Worm (Caenorhabditis elegans) whole organism, L4 larva: Measurements from ENCODE around the gene timm-17B.2.
A peak's percentile ranks its signal among the peaks of the same experiment; 100 is the strongest.

ENCODE experiments used
- F37D6.2 ChIP-seq: sonication (generic microtip); optimal IDR thresholded peaks from 2 replicates; lab custom pipeline; 2016; ENCODE audit warnings: mild to moderate bottlenecking, missing genetic modification characterization, missing compliant biosample characterization
- F49E8.2 ChIP-seq: sonication (generic microtip); optimal IDR thresholded peaks from 2 replicates; lab custom pipeline; 2016; ENCODE audit warnings: missing compliant biosample characterization, mild to moderate bottlenecking, missing genetic modification characterization, borderline replicate concordance
- T26A8.4 ChIP-seq: fragments of 200-800 bp; sonication (Bioruptor generic); IDR thresholded peaks from 2 replicates; pipeline ENCODE4 v1.3.6; 2022; ENCODE audit warnings: missing genetic modification characterization, missing compliant biosample characterization
- Y105C5A.15 ChIP-seq: fragments of 200-800 bp; sonication (Bioruptor generic); IDR thresholded peaks from 2 replicates; pipeline ENCODE4 v1.3.6; 2022; ENCODE audit warnings: missing genetic modification characterization, missing compliant biosample characterization
- Y5F2A.4 ChIP-seq: fragments of 200-800 bp; sonication (Bioruptor generic); optimal IDR thresholded peaks from 2 replicates; lab custom pipeline; 2018; ENCODE audit warnings: mild to moderate bottlenecking, missing genetic modification characterization, missing compliant biosample characterization
- ZK337.2 ChIP-seq: fragments of 200-800 bp; sonication (Bioruptor generic); IDR thresholded peaks from 2 replicates; pipeline ENCODE4 v1.3.6; 2022; ENCODE audit warnings: missing genetic modification reagents, missing genetic modification characterization, missing compliant biosample characterization
- aha-1 ChIP-seq: fragments of 150-350 bp; peaks from one replicate; lab custom pipeline; 2014; ENCODE audit warnings: missing biosample characterization, missing genetic modification characterization
- aly-2 ChIP-seq: sonication (generic microtip); optimal IDR thresholded peaks from 2 replicates; lab custom pipeline; 2018; ENCODE audit warnings: missing biosample characterization, missing genetic modification characterization
- ama-1 ChIP-seq: fragments of 150-350 bp; optimal IDR thresholded peaks from 2 replicates; lab custom pipeline; 2014; ENCODE audit warnings: inconsistent platforms, mixed read lengths
- arid-1 ChIP-seq: fragments of 200-800 bp; sonication (Bioruptor generic); conservative IDR thresholded peaks from 2 replicates; pipeline ENCODE4 v1.3.6; 2022; ENCODE audit warnings: missing genetic modification reagents, missing genetic modification characterization, missing compliant biosample characterization
- attf-4 ChIP-seq: sonication (generic microtip); optimal IDR thresholded peaks from 3 replicates; lab custom pipeline; 2017; ENCODE audit warnings: missing biosample characterization, missing genetic modification characterization
- ceh-20 ChIP-seq: fragments of 200-800 bp; sonication (Bioruptor generic); IDR thresholded peaks from 2 replicates; pipeline ENCODE4 v1.3.6; 2022; ENCODE audit warnings: missing genetic modification reagents, missing genetic modification characterization, missing compliant biosample characterization
- ceh-32 ChIP-seq: sonication (generic microtip); optimal IDR thresholded peaks from 2 replicates; lab custom pipeline; 2016; ENCODE audit warnings: mild to moderate bottlenecking, missing genetic modification characterization, missing compliant biosample characterization; ENCODE audit not compliant: poor library complexity
- ceh-62 ChIP-seq: sonication (generic microtip); optimal IDR thresholded peaks from 2 replicates; lab custom pipeline; 2017; ENCODE audit warnings: missing biosample characterization, missing genetic modification characterization
- ceh-82 ChIP-seq: sonication (generic microtip); optimal IDR thresholded peaks from 2 replicates; lab custom pipeline; 2017; ENCODE audit warnings: missing biosample characterization, missing genetic modification characterization
- ces-1 ChIP-seq: fragments of 150-350 bp; sonication (generic microtip); optimal IDR thresholded peaks from 4 replicates; lab custom pipeline; 2014; ENCODE audit warnings: missing biosample characterization, missing genetic modification reagents, missing genetic modification characterization
- cey-2 ChIP-seq: sonication (generic microtip); optimal IDR thresholded peaks from 3 replicates; lab custom pipeline; 2017; ENCODE audit warnings: missing genetic modification characterization, mild to moderate bottlenecking, missing compliant biosample characterization, antibody characterized with exemption, borderline replicate concordance; ENCODE audit not compliant: insufficient read depth
- daf-12 ChIP-seq: fragments of 150-350 bp; optimal IDR thresholded peaks from 2 replicates; lab custom pipeline; 2014; ENCODE audit warnings: missing biosample characterization, missing genetic modification reagents, missing genetic modification characterization
- daf-19 ChIP-seq: fragments of 200-800 bp; sonication (Bioruptor generic); conservative IDR thresholded peaks from 2 replicates; pipeline ENCODE4 v1.3.6; 2022; ENCODE audit warnings: missing genetic modification characterization, missing compliant biosample characterization
- dmd-6 ChIP-seq: fragments of 200-800 bp; sonication (Bioruptor generic); IDR thresholded peaks from 2 replicates; pipeline ENCODE4 v1.3.6; 2022; ENCODE audit warnings: missing genetic modification reagents, missing genetic modification characterization, missing compliant biosample characterization
- dmd-9 ChIP-seq: fragments of 200-800 bp; sonication (Bioruptor generic); IDR thresholded peaks from 2 replicates; pipeline ENCODE4 v1.3.6; 2022; ENCODE audit warnings: missing genetic modification reagents, missing genetic modification characterization, missing compliant biosample characterization
- dpl-1 ChIP-seq: fragments of 150-350 bp; optimal IDR thresholded peaks from 2 replicates; lab custom pipeline; 2014; ENCODE audit warnings: missing biosample characterization, missing genetic modification reagents, missing genetic modification characterization
- dve-1 ChIP-seq: sonication (generic microtip); optimal IDR thresholded peaks from 2 replicates; lab custom pipeline; 2017; ENCODE audit warnings: antibody characterized with exemption, mild to moderate bottlenecking, missing genetic modification characterization, missing compliant biosample characterization; ENCODE audit not compliant: insufficient read depth
- egl-27 ChIP-seq: sonication (generic microtip); optimal IDR thresholded peaks from 3 replicates; lab custom pipeline; 2017; ENCODE audit warnings: missing biosample characterization, missing genetic modification reagents, missing genetic modification characterization
- gei-8 ChIP-seq: fragments of 200-800 bp; sonication (Bioruptor generic); optimal IDR thresholded peaks from 2 replicates; lab custom pipeline; 2018; ENCODE audit warnings: mild to moderate bottlenecking, missing genetic modification characterization, missing compliant biosample characterization
- hif-1 ChIP-seq, 2 experiments: sonication (generic microtip); optimal IDR thresholded peaks; 2 replicates each; lab custom pipeline; 2016 to 2017; ENCODE audit warnings: missing compliant biosample characterization in 2 of 2, missing genetic modification characterization in 2 of 2, missing genetic modification reagents in 2 of 2, missing genotype in 2 of 2, mild to moderate bottlenecking in 1 of 2
- hlh-30 ChIP-seq: sonication (generic microtip); optimal IDR thresholded peaks from 2 replicates; lab custom pipeline; 2017; ENCODE audit warnings: antibody characterized with exemption, mild to moderate bottlenecking, missing genetic modification characterization, missing compliant biosample characterization; ENCODE audit not compliant: insufficient read depth
- hmg-1.1 ChIP-seq: fragments of 200-800 bp; sonication (Bioruptor generic); IDR thresholded peaks from 2 replicates; pipeline ENCODE4 v1.3.6; 2022; ENCODE audit warnings: missing genetic modification reagents, missing genetic modification characterization, missing compliant biosample characterization
- jun-1 ChIP-seq: fragments of 150-350 bp; optimal IDR thresholded peaks from 2 replicates; lab custom pipeline; 2014; ENCODE audit warnings: missing biosample characterization, missing genetic modification reagents, missing genetic modification characterization
- lin-38 ChIP-seq: fragments of 200-800 bp; sonication (Bioruptor generic); IDR thresholded peaks from 2 replicates; pipeline ENCODE4 v1.3.6; 2022; ENCODE audit warnings: missing genetic modification reagents, missing genetic modification characterization, missing compliant biosample characterization
- lsy-2 ChIP-seq, 2 experiments: fragments of 150-350 bp in 1 of 2; sonication (generic microtip) in 1 of 2; optimal IDR thresholded peaks; 2 replicates each; lab custom pipeline; 2014 to 2017; ENCODE audit warnings: missing biosample characterization in 2 of 2, missing genetic modification characterization in 2 of 2
- madf-9 ChIP-seq: fragments of 200-800 bp; sonication (Bioruptor generic); conservative IDR thresholded peaks from 2 replicates; pipeline ENCODE4 v1.3.6; 2022; ENCODE audit warnings: missing genetic modification reagents, missing genetic modification characterization, missing compliant biosample characterization
- mdl-1 ChIP-seq, 2 experiments: fragments of 150-350 bp in 1 of 2; sonication (generic microtip) in 1 of 2; optimal IDR thresholded peaks; 2 replicates each; lab custom pipeline; 2014 to 2017; ENCODE audit warnings: missing biosample characterization in 2 of 2, missing genetic modification characterization in 2 of 2
- mep-1 ChIP-seq: fragments of 150-350 bp; sonication (generic microtip); optimal IDR thresholded peaks from 3 replicates; lab custom pipeline; 2014; ENCODE audit warnings: missing biosample characterization, missing genetic modification characterization
- mxl-2 ChIP-seq: fragments of 200-800 bp; sonication (Bioruptor generic); conservative IDR thresholded peaks from 2 replicates; pipeline ENCODE4 v1.3.6; 2022; ENCODE audit warnings: missing genetic modification reagents, missing genetic modification characterization, missing compliant biosample characterization
- nhr-10 ChIP-seq: fragments of 150-350 bp; optimal IDR thresholded peaks from 2 replicates; lab custom pipeline; 2014; ENCODE audit warnings: missing biosample characterization, missing genetic modification characterization
- nhr-11 ChIP-seq: fragments of 150-350 bp; optimal IDR thresholded peaks from 2 replicates; lab custom pipeline; 2014; ENCODE audit warnings: missing biosample characterization, missing genetic modification characterization
- nhr-111 ChIP-seq: fragments of 200-800 bp; sonication (Bioruptor generic); optimal IDR thresholded peaks from 2 replicates; lab custom pipeline; 2018; ENCODE audit warnings: mild to moderate bottlenecking, missing genetic modification characterization, missing compliant biosample characterization
- nhr-42 ChIP-seq: fragments of 200-800 bp; sonication (Bioruptor generic); IDR thresholded peaks from 2 replicates; pipeline ENCODE4 v1.3.6; 2022; ENCODE audit warnings: missing genetic modification characterization, missing compliant biosample characterization
- nhr-48 ChIP-seq: sonication (generic microtip); optimal IDR thresholded peaks from 2 replicates; lab custom pipeline; 2016; ENCODE audit warnings: mild to moderate bottlenecking, missing genetic modification characterization, missing compliant biosample characterization
- nhr-6 ChIP-seq: fragments of 150-350 bp; optimal IDR thresholded peaks from 2 replicates; lab custom pipeline; 2014; ENCODE audit warnings: missing biosample characterization, missing genetic modification characterization
- nhr-76 ChIP-seq: fragments of 150-350 bp; optimal IDR thresholded peaks from 2 replicates; lab custom pipeline; 2014; ENCODE audit warnings: missing biosample characterization, missing genetic modification characterization
- saeg-2 ChIP-seq: fragments of 200-800 bp; sonication (Bioruptor generic); IDR thresholded peaks from 2 replicates; pipeline ENCODE4 v1.3.6; 2022; ENCODE audit warnings: missing genetic modification reagents, missing genetic modification characterization, missing compliant biosample characterization
- skn-1 ChIP-seq: fragments of 150-350 bp; optimal IDR thresholded peaks from 2 replicates; lab custom pipeline; 2014; ENCODE audit warnings: missing biosample characterization, missing genetic modification characterization
- snpc-1.2 ChIP-seq: fragments of 200-800 bp; sonication (Bioruptor generic); IDR thresholded peaks from 2 replicates; pipeline ENCODE4 v1.3.6; 2022; ENCODE audit warnings: missing genetic modification reagents, missing genetic modification characterization, missing compliant biosample characterization
- snpc-4 ChIP-seq: fragments of 150-350 bp; optimal IDR thresholded peaks from 2 replicates; lab custom pipeline; 2014; ENCODE audit warnings: missing biosample characterization, missing genetic modification characterization
- unc-130 ChIP-seq: sonication (generic microtip); optimal IDR thresholded peaks from 2 replicates; lab custom pipeline; 2016; ENCODE audit warnings: missing genetic modification reagents, missing genetic modification characterization, missing compliant biosample characterization
- zfp-3 ChIP-seq: fragments of 200-800 bp; sonication (Bioruptor generic); conservative IDR thresholded peaks from 2 replicates; pipeline ENCODE4 v1.3.6; 2022; ENCODE audit warnings: missing genetic modification reagents, missing genetic modification characterization, missing compliant biosample characterization
- zip-11 ChIP-seq: fragments of 200-800 bp; sonication (Bioruptor generic); IDR thresholded peaks from 2 replicates; pipeline ENCODE4 v1.3.6; 2022; ENCODE audit warnings: missing genetic modification characterization, missing compliant biosample characterization
- ztf-11 ChIP-seq: fragments of 150-350 bp; optimal IDR thresholded peaks from 2 replicates; lab custom pipeline; 2014; ENCODE audit warnings: missing biosample characterization, missing genetic modification characterization

Gene timm-17B.2

ce11 chrIV:8375381-8375780, 21.1 kb upstream of the timm-17B.2 start (continued):
- TF ChIP-seq snpc-1.2 (GFP tag; lab: Robert Waterston, UW) (peak; percentile 85), skn-1 (no peak), egl-27 (tag; lab: Kevin White, UChicago) (no peak), unc-130 (peak; percentile 71), nhr-48 (peak; percentile 46), dmd-6 (GFP tag; lab: Robert Waterston, UW) (peak; percentile 74), ceh-32 (tag; lab: Kevin White, UChicago) (no peak), daf-19 (GFP tag; lab: Robert Waterston, UW) (peak; percentile 88), Y105C5A.15 (GFP tag; lab: Robert Waterston, UW) (peak; percentile 83), nhr-76 (tag; lab: Kevin White, UChicago) (no peak), dmd-9 (GFP tag; lab: Robert Waterston, UW) (peak; percentile 68; the same call in 1 of the 2 replicates), arid-1 (peak; percentile 82), T26A8.4 (no peak; the same call in none of the 2 replicates), ceh-82 (tag; lab: Kevin White, UChicago) (no peak), lin-38 (peak; percentile 79), daf-12 (tag; lab: Kevin White, UChicago) (no peak), F49E8.2 (tag; lab: Kevin White, UChicago) (peak; percentile 53), zfp-3 (GFP tag; lab: Robert Waterston, UW) (peak; percentile 62; the same call in 1 of the 2 replicates), nhr-42 (GFP tag; lab: Robert Waterston, UW) (peak; percentile 76), hlh-30 (tag; lab: Kevin White, UChicago) (peak; percentile 64), mxl-2 (GFP tag; lab: Robert Waterston, UW) (no peak), ama-1 (lab: Kevin White, UChicago) (peak; percentile 60), aha-1 (tag; lab: Kevin White, UChicago) (peak; percentile 96), nhr-111 (GFP tag; lab: Kevin White, UChicago) (no peak), jun-1 (tag; lab: Kevin White, UChicago) (peak; percentile 50), ceh-20 (peak; percentile 57; the same call in 1 of the 2 replicates), ZK337.2 (peak; percentile 41; the same call in 1 of the 2 replicates), cey-2 (tag; lab: Kevin White, UChicago) (no peak), ztf-11 (tag; lab: Kevin White, UChicago) (no peak), saeg-2 (GFP tag; lab: Robert Waterston, UW) (no peak), hmg-1.1 (GFP tag; lab: Robert Waterston, UW) (peak; percentile 88), dve-1 (tag; lab: Kevin White, UChicago) (peak; percentile 76), ces-1 (GFP tag; lab: Kevin White, UChicago) (no peak), F37D6.2 (tag; lab: Kevin White, UChicago) (peak; percentile 45), zip-11 (GFP tag; lab: Robert Waterston, UW) (peak; percentile 54; the same call in 1 of the 2 replicates), attf-4 (tag; lab: Kevin White, UChicago) (no peak), dpl-1 (GFP tag; lab: Kevin White, UChicago) (peak; percentile 46), gei-8 (GFP tag; lab: Kevin White, UChicago) (peak; percentile 29), ceh-62 (tag; lab: Kevin White, UChicago) (no peak), madf-9 (GFP tag; lab: Robert Waterston, UW) (0 out of 2 replicates have a peak, but pooled peaks have one; percentile 53), nhr-10 (tag; lab: Kevin White, UChicago) (no peak), hif-1 (tag; optimal IDR thresholded peaks at IDR 0.05; lab: Kevin White, UChicago) (peak in 1 of 2 experiments; percentile 62), snpc-4 (no peak), nhr-6 (peak; percentile 14), Y5F2A.4 (GFP tag; lab: Kevin White, UChicago) (peak; percentile 62), mep-1 (tag; lab: Kevin White, UChicago) (peak; percentile 87), mdl-1 (tag; optimal IDR thresholded peaks at IDR 0.05; lab: Kevin White, UChicago) (peak in 1 of 2 experiments; percentile 53), nhr-11 (tag; lab: Kevin White, UChicago) (peak; percentile 57), lsy-2 (tag; optimal IDR thresholded peaks at IDR 0.05; lab: Kevin White, UChicago) (peak in 1 of 2 experiments; percentile 4), aly-2 (tag; lab: Kevin White, UChicago) (no peak)
